Worm (Caenorhabditis elegans) whole organism, mixed stage, embryonic: ENCODE data around the gene T25F10.3.

Source experiments
- M03D4.4 ChIP-seq: sonication (generic microtip); optimal IDR thresholded peaks from 2 replicates; lab custom pipeline; 2017; ENCODE audit warnings: mild to moderate bottlenecking, missing genetic modification characterization, missing compliant biosample characterization
- blmp-1 ChIP-seq: fragments of 150-350 bp; optimal IDR thresholded peaks from 2 replicates; lab custom pipeline; 2014; ENCODE audit warnings: missing biosample characterization, missing genetic modification characterization
- ceh-39 ChIP-seq: fragments of 150-350 bp; optimal IDR thresholded peaks from 2 replicates; lab custom pipeline; 2014; ENCODE audit warnings: missing biosample characterization, missing genetic modification characterization
- ceh-83 ChIP-seq: fragments of 200-800 bp; sonication (Bioruptor generic); optimal IDR thresholded peaks from 2 replicates; lab custom pipeline; 2018; ENCODE audit warnings: mild to moderate bottlenecking, missing genetic modification characterization, missing compliant biosample characterization
- drap-1 ChIP-seq: fragments of 200-800 bp; sonication (Bioruptor generic); optimal IDR thresholded peaks from 3 replicates; lab custom pipeline; 2018; ENCODE audit warnings: mild to moderate bottlenecking, missing genetic modification characterization, missing compliant biosample characterization
- elt-1 ChIP-seq: sonication (generic microtip); optimal IDR thresholded peaks from 2 replicates; lab custom pipeline; 2017; ENCODE audit warnings: missing genetic modification characterization, mild to moderate bottlenecking, missing compliant biosample characterization, antibody characterized with exemption, moderate library complexity, borderline replicate concordance; ENCODE audit not compliant: insufficient read depth
- elt-3 ChIP-seq: fragments of 150-350 bp; optimal IDR thresholded peaks from 2 replicates; lab custom pipeline; 2014; ENCODE audit warnings: missing biosample characterization, missing genetic modification characterization
- flh-1 ChIP-seq: fragments of 200-800 bp; sonication (Bioruptor generic); optimal IDR thresholded peaks from 2 replicates; lab custom pipeline; 2018; ENCODE audit warnings: mild to moderate bottlenecking, missing genetic modification characterization, moderate library complexity, missing compliant biosample characterization
- hlh-1 ChIP-seq: fragments of 150-350 bp; optimal IDR thresholded peaks from 2 replicates; lab custom pipeline; 2014; ENCODE audit warnings: missing biosample characterization, missing genetic modification reagents, missing genetic modification characterization
- lin-13 ChIP-seq: fragments of 150-350 bp; optimal IDR thresholded peaks from 2 replicates; lab custom pipeline; 2014; ENCODE audit warnings: missing biosample characterization, missing genetic modification characterization
- lin-32 ChIP-seq: fragments of 200-800 bp; sonication (Bioruptor generic); optimal IDR thresholded peaks from 2 replicates; lab custom pipeline; 2018; ENCODE audit warnings: mild to moderate bottlenecking, missing genetic modification characterization, missing compliant biosample characterization
- lsy-2 ChIP-seq: fragments of 150-350 bp; optimal IDR thresholded peaks from 2 replicates; lab custom pipeline; 2014; ENCODE audit warnings: missing biosample characterization, missing genetic modification characterization
- mab-5 ChIP-seq: fragments of 150-350 bp; optimal IDR thresholded peaks from 2 replicates; lab custom pipeline; 2014; ENCODE audit warnings: missing biosample characterization, missing genetic modification characterization
- nhr-12 ChIP-seq: fragments of 150-350 bp; optimal IDR thresholded peaks from 2 replicates; lab custom pipeline; 2014; ENCODE audit warnings: missing biosample characterization, missing genetic modification characterization
- nhr-28 ChIP-seq: fragments of 150-350 bp; optimal IDR thresholded peaks from 2 replicates; lab custom pipeline; 2014; ENCODE audit warnings: missing biosample characterization, missing genetic modification characterization
- nhr-76 ChIP-seq: sonication (generic microtip); optimal IDR thresholded peaks from 2 replicates; lab custom pipeline; 2017; ENCODE audit warnings: missing biosample characterization, missing genetic modification characterization
- pha-4 ChIP-seq: fragments of 150-350 bp; optimal IDR thresholded peaks from 2 replicates; lab custom pipeline; 2018; ENCODE audit warnings: missing biosample characterization, missing genetic modification reagents, missing genetic modification characterization
- snpc-4 ChIP-seq: fragments of 150-350 bp; optimal IDR thresholded peaks from 2 replicates; lab custom pipeline; 2014; ENCODE audit warnings: missing biosample characterization, missing genetic modification characterization
- sptf-1 ChIP-seq: sonication (generic microtip); optimal IDR thresholded peaks from 2 replicates; lab custom pipeline; 2017; ENCODE audit warnings: mild to moderate bottlenecking, missing genetic modification characterization, moderate library complexity, missing compliant biosample characterization
- tbx-8 ChIP-seq: fragments of 200-800 bp; sonication (Bioruptor generic); optimal IDR thresholded peaks from 2 replicates; lab custom pipeline; 2018; ENCODE audit warnings: mild to moderate bottlenecking, missing genetic modification characterization, moderate library complexity, missing compliant biosample characterization
- unc-120 ChIP-seq: sonication (generic microtip); optimal IDR thresholded peaks from 2 replicates; lab custom pipeline; 2017; ENCODE audit warnings: missing genetic modification characterization, missing compliant biosample characterization; ENCODE audit not compliant: poor library complexity, severe bottlenecking
- unc-39 ChIP-seq: fragments of 150-350 bp; optimal IDR thresholded peaks from 2 replicates; lab custom pipeline; 2014; ENCODE audit warnings: missing biosample characterization, missing genetic modification characterization
- unc-62 ChIP-seq: fragments of 150-350 bp; optimal IDR thresholded peaks from 2 replicates; lab custom pipeline; 2014; ENCODE audit warnings: missing biosample characterization, missing genetic modification reagents, missing genetic modification characterization
- zip-8 ChIP-seq: fragments of 150-350 bp; optimal IDR thresholded peaks from 2 replicates; lab custom pipeline; 2014; ENCODE audit warnings: missing biosample characterization, missing genetic modification characterization

The T25F10.3 gene

ce11 chrV:6751493-6752100, 6.7 kb downstream of the T25F10.3 start:
- TF ChIP-seq sptf-1 (tag; lab: Kevin White, UChicago): no peak
- TF ChIP-seq unc-120 (tag; lab: Kevin White, UChicago): peak; percentile 65
- peak; percentile 32 for TF ChIP-seq hlh-1 (tag; lab: Kevin White, UChicago)

ce11 chrV:6753257-6753656, 8.4 kb downstream of the T25F10.3 start:
- TF ChIP-seq flh-1 (GFP tag; lab: Kevin White, UChicago): no peak
- no peak for TF ChIP-seq lsy-2 (tag; lab: Kevin White, UChicago)
- no peak for TF ChIP-seq snpc-4 (tag; lab: Kevin White, UChicago)
- no peak for TF ChIP-seq zip-8 (tag; lab: Kevin White, UChicago)
- TF ChIP-seq elt-1 (tag; lab: Kevin White, UChicago): no peak
- no peak for TF ChIP-seq elt-3
- TF ChIP-seq unc-62 (GFP tag; lab: Kevin White, UChicago): no peak
- TF ChIP-seq ceh-39 (tag; lab: Kevin White, UChicago): no peak
- no peak for TF ChIP-seq nhr-28
- no peak for TF ChIP-seq tbx-8 (GFP tag; lab: Kevin White, UChicago)
- no peak for TF ChIP-seq sptf-1 (tag; lab: Kevin White, UChicago)

- no peak for TF ChIP-seq elt-3
- TF ChIP-seq lsy-2 (tag; lab: Kevin White, UChicago): no peak
- no peak for TF ChIP-seq drap-1 (GFP tag; lab: Kevin White, UChicago)
- no peak for TF ChIP-seq unc-39 (tag; lab: Kevin White, UChicago)
- TF ChIP-seq pha-4: no peak
- no peak for TF ChIP-seq elt-1 (tag; lab: Kevin White, UChicago)
- TF ChIP-seq lin-13 (tag; lab: Kevin White, UChicago): no peak
- no peak for TF ChIP-seq ceh-39 (tag; lab: Kevin White, UChicago)
- TF ChIP-seq nhr-76 (tag; lab: Kevin White, UChicago): no peak
- TF ChIP-seq snpc-4 (tag; lab: Kevin White, UChicago): no peak
- no peak for TF ChIP-seq blmp-1 (tag; lab: Kevin White, UChicago)
- TF ChIP-seq unc-62 (GFP tag; lab: Kevin White, UChicago): no peak
- no peak for TF ChIP-seq flh-1 (GFP tag; lab: Kevin White, UChicago)
- TF ChIP-seq nhr-28: no peak
Measured at ce11 chrV:6758017-6758416, 13.1 kb downstream of the T25F10.3 start, which contains the start of gene dbl-1. Gene dbl-1, plus strand, starts transcription at chrV:6758135.

ce11 chrV:6762361-6762760, 17.5 kb downstream of the T25F10.3 start, which contains the start of gene T25F10.4:
Gene T25F10.4, minus strand, starts transcription at chrV:6762461.
- TF ChIP-seq ceh-83 (GFP tag; lab: Kevin White, UChicago) (no peak), nhr-12 (no peak), M03D4.4 (tag; lab: Kevin White, UChicago) (no peak), ceh-39 (tag; lab: Kevin White, UChicago) (no peak), blmp-1 (tag; lab: Kevin White, UChicago) (no peak)

ce11 chrV:6764972-6765371, 20.1 kb downstream of the T25F10.3 start, which contains the start of gene bbs-8:
Gene bbs-8, minus strand, starts transcription at chrV:6765072.
- TF ChIP-seq snpc-4 (tag; lab: Kevin White, UChicago) (no peak), ceh-83 (GFP tag; lab: Kevin White, UChicago) (no peak), blmp-1 (tag; lab: Kevin White, UChicago) (no peak), mab-5 (tag; lab: Kevin White, UChicago) (no peak), nhr-76 (tag; lab: Kevin White, UChicago) (no peak), lin-32 (GFP tag; lab: Kevin White, UChicago) (no peak), lsy-2 (tag; lab: Kevin White, UChicago) (no peak), unc-62 (GFP tag; lab: Kevin White, UChicago) (no peak), lin-13 (tag; lab: Kevin White, UChicago) (no peak), pha-4 (no peak)

- TF ChIP-seq unc-120 (tag; lab: Kevin White, UChicago) (peak; percentile 47), elt-3 (no peak), tbx-8 (GFP tag; lab: Kevin White, UChicago) (no peak), hlh-1 (tag; lab: Kevin White, UChicago) (peak; percentile 60), nhr-12 (no peak), unc-62 (GFP tag; lab: Kevin White, UChicago) (no peak)
Measured at ce11 chrV:6767576-6767975, 22.7 kb downstream of the T25F10.3 start.
